Worm (Caenorhabditis elegans) whole organism, L3 larva: Measurements from ENCODE around the gene F22B7.9.

ENCODE experiments used
- ceh-28 ChIP-seq: fragments of 150-350 bp; optimal IDR thresholded peaks from 2 replicates; lab custom pipeline; 2014; ENCODE audit warnings: missing biosample characterization, missing genetic modification reagents, missing genetic modification characterization
- egl-5 ChIP-seq: fragments of 150-350 bp; optimal IDR thresholded peaks from 2 replicates; lab custom pipeline; 2017; ENCODE audit warnings: missing biosample characterization, missing genetic modification reagents, missing genetic modification characterization, inconsistent platforms
- elt-3 ChIP-seq, 3 experiments: fragments of 150-350 bp in 1 of 3; sonication (generic microtip) in 2 of 3; optimal IDR thresholded peaks; 2 replicates in 2 of 3; 4 replicates in 1 of 3; lab custom pipeline; 2014 to 2017; ENCODE audit warnings: missing biosample characterization in 3 of 3, missing genetic modification characterization in 3 of 3
- hmg-11 ChIP-seq: sonication (generic microtip); optimal IDR thresholded peaks from 2 replicates; lab custom pipeline; 2016; ENCODE audit warnings: missing genetic modification characterization, missing compliant biosample characterization
- skn-1 ChIP-seq: fragments of 150-350 bp; optimal IDR thresholded peaks from 2 replicates; lab custom pipeline; 2014; ENCODE audit warnings: missing biosample characterization, missing genetic modification characterization
- ztf-11 ChIP-seq: fragments of 150-350 bp; optimal IDR thresholded peaks from 2 replicates; lab custom pipeline; 2014; ENCODE audit warnings: missing biosample characterization, missing genetic modification characterization

- TF ChIP-seq egl-5 (tag; lab: Kevin White, UChicago), result peak; percentile 49
- TF ChIP-seq elt-3 (tag; optimal IDR thresholded peaks at IDR 0.05; lab: Kevin White, UChicago), result no peak
- peak; percentile 55 for TF ChIP-seq hmg-11
- TF ChIP-seq skn-1 (tag; lab: Kevin White, UChicago), result peak; percentile 74
- no peak for TF ChIP-seq ztf-11 (tag; lab: Kevin White, UChicago)
- peak; percentile 54 for TF ChIP-seq ceh-28 (tag; lab: Kevin White, UChicago)
These were observed 35.9 kb upstream of the F22B7.9 start, which contains the start of gene B0303.4 for ce11 chrIII:8689655-8690054.
